Fruit fly (Drosophila melanogaster): ENCODE results near the gene CG1172.

dm6 chr3R:5364539-5365273 lies 29.0 kb upstream of the CG1172 start:
- no peak for TF ChIP-seq CG14655 (GFP tag; optimal IDR thresholded peaks at IDR 0.05)
- 0 out of 3 replicates have a peak, but pooled peaks have one; percentile 12 for TF ChIP-seq CG4496 (GFP tag; IDR thresholded peaks at IDR 0.05)
- TF ChIP-seq Pif1B (GFP tag; optimal IDR thresholded peaks at IDR 0.05): no peak
- no peak for TF ChIP-seq CG32121 (GFP tag; IDR thresholded peaks at IDR 0.05)
